Worm (Caenorhabditis elegans) whole organism, L3 larva: Measurements from ENCODE around the gene clec-255.

Source experiments
- ama-1 ChIP-seq: fragments of 150-350 bp; optimal IDR thresholded peaks from 2 replicates; lab custom pipeline; 2018
- ceh-9 ChIP-seq: sonication (generic microtip); optimal IDR thresholded peaks from 2 replicates; lab custom pipeline; 2018; ENCODE audit warnings: missing biosample characterization, missing genetic modification characterization
- elt-3 ChIP-seq, 3 experiments: fragments of 150-350 bp in 1 of 3; sonication (generic microtip) in 2 of 3; optimal IDR thresholded peaks; 2 replicates in 2 of 3; 4 replicates in 1 of 3; lab custom pipeline; 2014 to 2017; ENCODE audit warnings: missing biosample characterization in 3 of 3, missing genetic modification characterization in 3 of 3
- eor-1 ChIP-seq, 2 experiments: fragments of 150-350 bp; optimal IDR thresholded peaks; 2 replicates each; lab custom pipeline; 2014 to 2018; ENCODE audit warnings: missing biosample characterization in 2 of 2, missing genetic modification characterization in 2 of 2
- fkh-10 ChIP-seq: sonication (generic microtip); optimal IDR thresholded peaks from 2 replicates; lab custom pipeline; 2017; ENCODE audit warnings: missing biosample characterization, missing genetic modification reagents, missing genetic modification characterization
- mdl-1 ChIP-seq: fragments of 150-350 bp; optimal IDR thresholded peaks from 2 replicates; lab custom pipeline; 2014; ENCODE audit warnings: missing biosample characterization, missing genetic modification characterization
- nhr-11 ChIP-seq: fragments of 150-350 bp; optimal IDR thresholded peaks from 2 replicates; lab custom pipeline; 2014; ENCODE audit warnings: missing biosample characterization, missing genetic modification characterization
- nhr-23 ChIP-seq: fragments of 150-350 bp; optimal IDR thresholded peaks from 2 replicates; lab custom pipeline; 2014; ENCODE audit warnings: missing biosample characterization, missing genetic modification reagents, missing genetic modification characterization
- nhr-237 ChIP-seq: fragments of 150-350 bp; optimal IDR thresholded peaks from 2 replicates; lab custom pipeline; 2014; ENCODE audit warnings: missing biosample characterization, missing genetic modification characterization
- nhr-25 ChIP-seq: sonication (generic microtip); optimal IDR thresholded peaks from 2 replicates; lab custom pipeline; 2017; ENCODE audit warnings: missing biosample characterization, missing genetic modification characterization
- snpc-4 ChIP-seq: fragments of 150-350 bp; optimal IDR thresholded peaks from 2 replicates; lab custom pipeline; 2014; ENCODE audit warnings: missing biosample characterization, missing genetic modification characterization
- unc-62 ChIP-seq: fragments of 150-350 bp; sonication (generic microtip); optimal IDR thresholded peaks from 4 replicates; lab custom pipeline; 2014; ENCODE audit warnings: missing biosample characterization, missing genetic modification reagents, missing genetic modification characterization
- zag-1 ChIP-seq: fragments of 150-350 bp; optimal IDR thresholded peaks from 2 replicates; lab custom pipeline; 2014; ENCODE audit warnings: missing biosample characterization, missing genetic modification characterization

DNA sequence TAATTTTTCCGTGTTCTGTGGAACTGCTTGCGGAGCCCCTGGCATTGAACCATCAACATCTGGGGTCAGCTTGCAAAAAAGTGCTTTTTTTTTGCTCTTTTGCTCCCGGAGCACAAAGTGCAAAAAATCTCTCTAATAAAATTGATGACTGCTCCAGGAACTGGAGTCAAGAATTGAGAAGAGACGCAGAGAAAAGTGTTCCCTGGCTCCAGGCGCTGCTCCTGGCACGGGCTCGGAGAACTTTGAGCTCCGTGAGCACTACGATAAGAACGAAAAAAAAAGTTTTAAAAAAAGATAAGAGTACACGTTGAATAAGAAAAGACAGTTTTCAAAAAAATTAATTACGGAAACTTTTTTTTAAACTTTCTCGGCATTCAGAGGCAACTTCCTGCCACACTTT is 12.2 kb upstream of the clec-255 start:
- TF ChIP-seq fkh-10 (GFP tag; lab: Kevin White, UChicago): no peak
- TF ChIP-seq mdl-1 (tag; lab: Kevin White, UChicago): no peak
- no peak for TF ChIP-seq unc-62
- TF ChIP-seq ama-1: no peak
- no peak for TF ChIP-seq nhr-25 (tag; lab: Kevin White, UChicago)
- TF ChIP-seq snpc-4 (tag; lab: Kevin White, UChicago): no peak
- TF ChIP-seq zag-1 (tag; lab: Kevin White, UChicago): no peak
- no peak for TF ChIP-seq elt-3 (tag; optimal IDR thresholded peaks at IDR 0.05; lab: Kevin White, UChicago)
- no peak for TF ChIP-seq ceh-9
- TF ChIP-seq nhr-11 (tag; lab: Kevin White, UChicago): no peak
- no peak for TF ChIP-seq nhr-23 (tag; lab: Kevin White, UChicago)
- TF ChIP-seq nhr-237 (tag; lab: Kevin White, UChicago): no peak
- TF ChIP-seq eor-1 (tag; optimal IDR thresholded peaks at IDR 0.05; lab: Kevin White, UChicago): no peak
